ENCODE assay signal across 8 worm cellular contexts in genomic region chrII:4693129-4693528, ce11.
A peak's percentile ranks its signal among the peaks of the same experiment; 100 is the strongest.
TF ChIP-seq lines count a peak whose summit lies in the region.

Gene F10G7.5 (plus strand): TSS chrII:4693414.

TF ChIP-seq in whole organism, L1 larva, 84 proteins besides CTCF, POLR2A, EP300 and RAD21 (continues in another document):
- TF ChIP-seq C34B4.2 (tag; optimal IDR thresholded peaks at IDR 0.05; lab: Kevin White, UChicago) (no peak), zag-1 (tag; optimal IDR thresholded peaks at IDR 0.05; lab: Kevin White, UChicago) (no peak), pag-3 (tag; optimal IDR thresholded peaks at IDR 0.05; lab: Kevin White, UChicago; ENCODE audit: borderline replicate concordance, insufficient read depth) (no peak), dpl-1 (GFP tag; optimal IDR thresholded peaks at IDR 0.05; lab: Kevin White, UChicago) (peak in 2 of 3 experiments; percentile 11 to 34), alr-1 (tag; optimal IDR thresholded peaks at IDR 0.05; lab: Kevin White, UChicago; ENCODE audit: borderline replicate concordance) (no peak), lin-14 (GFP tag; optimal IDR thresholded peaks at IDR 0.05; lab: Kevin White, UChicago) (peak; percentile 67), efl-1 (optimal IDR thresholded peaks at IDR 0.05; lab: Kevin White, UChicago) (peak; percentile 33 to 68), efl-1 (GFP tag; optimal IDR thresholded peaks at IDR 0.05 in 1 of 2; lab: Kevin White, UChicago) (peak; percentile 17 to 92), lsy-2 (tag; optimal IDR thresholded peaks at IDR 0.05; lab: Kevin White, UChicago) (peak; percentile 31 to 52), elt-2 (tag; optimal IDR thresholded peaks at IDR 0.05; lab: Kevin White, UChicago) (peak; percentile 64)

TF ChIP-seq in whole organism, L2 larva, 48 proteins besides CTCF, POLR2A, EP300 and RAD21 (continues in another document):
- TF ChIP-seq lin-11 (tag; optimal IDR thresholded peaks at IDR 0.05; lab: Kevin White, UChicago) (no peak), F13H6.1 (tag; optimal IDR thresholded peaks at IDR 0.05; lab: Kevin White, UChicago) (peak; percentile 11), R02D3.7 (tag; optimal IDR thresholded peaks at IDR 0.05; lab: Kevin White, UChicago) (no peak), ztf-4 (tag; optimal IDR thresholded peaks at IDR 0.05; lab: Kevin White, UChicago) (no peak), elt-1 (tag; optimal IDR thresholded peaks at IDR 0.05; lab: Kevin White, UChicago) (no peak), ceh-16 (tag; optimal IDR thresholded peaks at IDR 0.05; lab: Kevin White, UChicago) (no peak), nhr-25 (tag; optimal IDR thresholded peaks at IDR 0.05; lab: Kevin White, UChicago) (no peak), lsy-2 (tag; optimal IDR thresholded peaks at IDR 0.05; lab: Kevin White, UChicago) (peak in 1 of 2 experiments; percentile 60), crh-2 (tag; optimal IDR thresholded peaks at IDR 0.05; lab: Kevin White, UChicago) (peak; percentile 17), aly-2 (tag; optimal IDR thresholded peaks at IDR 0.05; lab: Kevin White, UChicago) (no peak), lin-39 (tag; optimal IDR thresholded peaks at IDR 0.05; lab: Kevin White, UChicago) (no peak), nhr-21 (tag; optimal IDR thresholded peaks at IDR 0.05; lab: Kevin White, UChicago) (no peak)

TF ChIP-seq in whole organism, L3 larva, 47 proteins besides CTCF, POLR2A, EP300 and RAD21:
- TF ChIP-seq jun-1 (tag; optimal IDR thresholded peaks at IDR 0.05; lab: Kevin White, UChicago): no peak
- peak; percentile 31 for TF ChIP-seq nfya-1 (tag; optimal IDR thresholded peaks at IDR 0.05; lab: Kevin White, UChicago; ENCODE audit: insufficient read depth)
- no peak for TF ChIP-seq R02D3.7 (tag; optimal IDR thresholded peaks at IDR 0.05; lab: Kevin White, UChicago)
- peak; percentile 58 for TF ChIP-seq elt-2 (tag; optimal IDR thresholded peaks at IDR 0.05; lab: Kevin White, UChicago)

TF ChIP-seq in whole organism, L4 larva, 104 proteins besides CTCF, POLR2A, EP300 and RAD21 (continues in another document):
- no peak for TF ChIP-seq snpc-4 (tag; optimal IDR thresholded peaks at IDR 0.05; lab: Kevin White, UChicago)
- TF ChIP-seq pqm-1 (tag; optimal IDR thresholded peaks at IDR 0.05; lab: Kevin White, UChicago): peak; percentile 34
- no peak for TF ChIP-seq F37D6.2 (tag; optimal IDR thresholded peaks at IDR 0.05; lab: Kevin White, UChicago)
- no peak for TF ChIP-seq Y105C5A.15 (GFP tag; IDR thresholded peaks at IDR 0.05; lab: Robert Waterston, UW)
- TF ChIP-seq daf-16 (GFP tag; optimal IDR thresholded peaks at IDR 0.05; lab: Kevin White, UChicago): no peak
- no peak for TF ChIP-seq daf-16 (tag; optimal IDR thresholded peaks at IDR 0.05; lab: Kevin White, UChicago)
- TF ChIP-seq fos-1 (tag; optimal IDR thresholded peaks at IDR 0.05; lab: Kevin White, UChicago): no peak
- no peak for TF ChIP-seq madf-9 (GFP tag; conservative IDR thresholded peaks at IDR 0.05; lab: Robert Waterston, UW)
- TF ChIP-seq lir-3 (tag; optimal IDR thresholded peaks at IDR 0.05; lab: Kevin White, UChicago): no peak
- TF ChIP-seq lin-29 (GFP tag; IDR thresholded peaks at IDR 0.05; lab: Robert Waterston, UW): no peak
- TF ChIP-seq F26F4.8 (GFP tag; conservative IDR thresholded peaks at IDR 0.05; lab: Robert Waterston, UW): no peak
- TF ChIP-seq gei-8 (GFP tag; optimal IDR thresholded peaks at IDR 0.05; lab: Kevin White, UChicago): no peak
- no peak for TF ChIP-seq zip-2 (tag; optimal IDR thresholded peaks at IDR 0.05; lab: Kevin White, UChicago)

TF ChIP-seq in whole organism, late embryonic, 69 proteins besides CTCF, POLR2A, EP300 and RAD21:
- TF ChIP-seq nfya-1 (tag; optimal IDR thresholded peaks at IDR 0.05; lab: Kevin White, UChicago): no peak
- peak; percentile 43 for TF ChIP-seq elt-2 (tag; optimal IDR thresholded peaks at IDR 0.05; lab: Kevin White, UChicago)

TF ChIP-seq in whole organism, midembryonic, 9 proteins besides CTCF, POLR2A, EP300 and RAD21:
- TF ChIP-seq med-1 (GFP tag; optimal IDR thresholded peaks at IDR 0.05; lab: Kevin White, UChicago; ENCODE audit: insufficient read depth) (no peak), ztf-23 (GFP tag; IDR thresholded peaks at IDR 0.05; lab: Robert Waterston, UW) (no peak), ref-1 (GFP tag; conservative IDR thresholded peaks at IDR 0.05; lab: Robert Waterston, UW) (no peak), flt-1 (GFP tag; IDR thresholded peaks at IDR 0.05; lab: Robert Waterston, UW) (no peak), klf-2 (GFP tag; conservative IDR thresholded peaks at IDR 0.05; lab: Robert Waterston, UW) (no peak), cog-1 (tag; optimal IDR thresholded peaks at IDR 0.05; lab: Kevin White, UChicago) (peak; percentile 28)

TF ChIP-seq in whole organism, mixed stage, embryonic, 35 proteins besides CTCF, POLR2A, EP300 and RAD21:
- TF ChIP-seq elt-3 (tag; optimal IDR thresholded peaks at IDR 0.05; lab: Kevin White, UChicago) (no peak), mep-1 (tag; optimal IDR thresholded peaks at IDR 0.05; lab: Kevin White, UChicago) (no peak), ham-2 (GFP tag; optimal IDR thresholded peaks at IDR 0.05; lab: Kevin White, UChicago) (no peak), mab-5 (tag; optimal IDR thresholded peaks at IDR 0.05; lab: Kevin White, UChicago) (no peak), nhr-2 (tag; optimal IDR thresholded peaks at IDR 0.05; lab: Kevin White, UChicago) (no peak), elt-1 (tag; optimal IDR thresholded peaks at IDR 0.05; lab: Kevin White, UChicago; ENCODE audit: borderline replicate concordance, insufficient read depth) (no peak), pha-4 (tag; optimal IDR thresholded peaks at IDR 0.05; lab: Kevin White, UChicago) (peak; percentile 47), drap-1 (GFP tag; optimal IDR thresholded peaks at IDR 0.05; lab: Kevin White, UChicago) (no peak)

TF ChIP-seq in whole organism, young adult, 124 proteins besides CTCF, POLR2A, EP300 and RAD21:
- no peak for TF ChIP-seq sea-2 (GFP tag; IDR thresholded peaks at IDR 0.05; lab: Robert Waterston, UW)
- TF ChIP-seq hmg-1.2 (GFP tag; IDR thresholded peaks at IDR 0.05; lab: Robert Waterston, UW): peak; percentile 93
- no peak for TF ChIP-seq mes-4 (tag; optimal IDR thresholded peaks at IDR 0.05; lab: Kevin White, UChicago)
- TF ChIP-seq F33H1.4 (GFP tag; IDR thresholded peaks at IDR 0.05; lab: Robert Waterston, UW): no peak
- no peak for TF ChIP-seq atf-7 (tag; optimal IDR thresholded peaks at IDR 0.05; lab: Kevin White, UChicago)
- TF ChIP-seq attf-5 (GFP tag; optimal IDR thresholded peaks at IDR 0.05; lab: Kevin White, UChicago): peak; percentile 4
- peak; percentile 1 for TF ChIP-seq nhr-80 (tag; optimal IDR thresholded peaks at IDR 0.05; lab: Kevin White, UChicago)
- TF ChIP-seq snpc-1.1 (tag; optimal IDR thresholded peaks at IDR 0.05; lab: Kevin White, UChicago; ENCODE audit: insufficient read depth): no peak
- no peak for TF ChIP-seq ztf-22 (GFP tag; optimal IDR thresholded peaks at IDR 0.05; lab: Kevin White, UChicago)
